Fruit fly (Drosophila melanogaster): ENCODE results near the gene CG44139.

DNA sequence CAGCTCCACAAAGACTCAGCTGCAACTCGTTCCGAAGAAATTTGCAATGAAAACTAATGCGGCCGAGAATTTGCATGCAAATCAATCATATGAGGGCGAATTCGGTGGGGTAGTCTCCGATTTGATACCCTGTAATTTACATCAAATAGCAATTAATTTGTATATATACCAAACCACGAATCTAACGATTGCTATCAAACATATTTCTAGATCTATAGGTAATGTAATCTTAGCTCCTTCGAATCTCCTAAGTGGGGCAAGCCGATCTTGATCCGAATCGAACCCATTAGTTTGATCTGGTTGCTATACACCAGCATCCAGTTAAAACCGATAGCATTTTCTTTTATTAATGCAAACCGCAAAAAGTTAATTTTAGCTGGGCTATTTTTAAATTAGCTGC, 9.6 kb downstream of the CG44139 start:
- TF ChIP-seq psq (optimal IDR thresholded peaks at IDR 0.05) (no peak), pan (optimal IDR thresholded peaks at IDR 0.05) (no peak), usp (GFP tag; optimal IDR thresholded peaks at IDR 0.05) (no peak), CG8478 (optimal IDR thresholded peaks at IDR 0.05) (no peak), EcR (GFP tag; optimal IDR thresholded peaks at IDR 0.05) (no peak), Dll (optimal IDR thresholded peaks at IDR 0.05) (no peak)
